3 fruit fly cellular contexts compared by ENCODE assay signal in the genomic region with DNA sequence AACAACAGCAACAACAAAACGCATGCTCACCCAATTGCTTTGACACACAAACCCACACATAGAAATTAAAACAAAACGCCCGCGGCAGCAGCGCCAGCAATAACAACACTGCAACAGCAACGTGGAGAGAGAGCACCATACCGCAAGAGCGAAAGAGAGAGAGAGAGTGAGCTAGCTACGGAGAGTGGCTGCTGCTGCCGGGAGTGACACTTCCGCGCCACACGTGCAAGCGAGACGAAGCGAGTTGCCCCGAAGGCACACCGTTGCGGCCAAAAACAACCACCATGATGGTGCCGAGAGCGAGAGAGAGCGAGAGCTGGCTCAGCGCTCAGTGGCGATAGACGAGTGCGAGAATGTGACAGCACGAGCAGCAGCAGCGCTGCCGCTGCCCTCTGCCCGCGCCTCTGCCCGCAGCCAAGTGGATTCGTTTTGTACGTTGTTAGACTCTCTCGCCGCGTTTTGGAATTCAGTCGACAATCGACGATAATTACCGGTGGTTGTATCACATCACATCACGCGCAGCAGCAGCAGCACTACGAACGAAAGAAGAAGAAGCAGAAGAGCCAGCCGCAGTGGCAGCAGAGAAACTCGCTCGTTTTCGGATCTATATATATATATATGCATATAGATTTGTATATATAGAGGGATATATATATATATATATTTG.
TF ChIP-seq lines count a peak whose summit lies in the region.

A gene (plus strand): TSS at position 467 of the 667 bp plus-strand sequence.

TF ChIP-seq in whole organism, embryonic, 481 proteins besides CTCF, POLR2A, EP300 and RAD21 (continued from another document and continues in another):
- peak; percentile 71 for TF ChIP-seq CoRest (tag; optimal IDR thresholded peaks at IDR 0.05; lab: Kevin White, UChicago)
- TF ChIP-seq Bgb (GFP tag; IDR thresholded peaks at IDR 0.05; lab: Robert Waterston, UW; ENCODE audit: partially characterized antibody) = peak; percentile 50; the same call in 1 of the 2 replicates
- TF ChIP-seq Atf6 (GFP tag; IDR thresholded peaks at IDR 0.05; lab: Robert Waterston, UW) = 0 out of 2 replicates have a peak, but pooled peaks have one; percentile 38
- peak; percentile 52 for TF ChIP-seq sens (GFP tag; lab: Kevin White, UChicago)
- TF ChIP-seq tll (GFP tag; optimal IDR thresholded peaks at IDR 0.05; lab: Kevin White, UChicago) = peak; percentile 41 to 67
- 0 out of 2 replicates have a peak, but pooled peaks have one; percentile 41 for TF ChIP-seq CG8765 (GFP tag; IDR thresholded peaks at IDR 0.05; lab: Robert Waterston, UW)
- TF ChIP-seq stc (GFP tag; IDR thresholded peaks at IDR 0.05; lab: Robert Waterston, UW) = no peak
- TF ChIP-seq CG32767 (GFP tag; IDR thresholded peaks at IDR 0.05; lab: Robert Waterston, UW) = no peak
- peak; percentile 82 for TF ChIP-seq Jarid2 (GFP tag; optimal IDR thresholded peaks at IDR 0.05; lab: Kevin White, UChicago)
- no peak for TF ChIP-seq Dip3 (GFP tag; optimal IDR thresholded peaks at IDR 0.05; lab: Kevin White, UChicago)
- TF ChIP-seq Max (GFP tag; optimal IDR thresholded peaks at IDR 0.05; lab: Kevin White, UChicago) = no peak
- TF ChIP-seq CG15696 (tag; optimal IDR thresholded peaks at IDR 0.05; lab: Kevin White, UChicago) = no peak
- TF ChIP-seq Hsf (GFP tag; optimal IDR thresholded peaks at IDR 0.05; lab: Kevin White, UChicago) = no peak
- peak; percentile 78 for TF ChIP-seq CG8924 (tag; optimal IDR thresholded peaks at IDR 0.05; lab: Kevin White, UChicago)
- peak; percentile 11 for TF ChIP-seq gsb-n (tag; optimal IDR thresholded peaks at IDR 0.05; lab: Kevin White, UChicago)
- no peak for TF ChIP-seq sim (GFP tag; IDR thresholded peaks at IDR 0.05; lab: Robert Waterston, UW)
- TF ChIP-seq crol (GFP tag; IDR thresholded peaks at IDR 0.05; lab: Robert Waterston, UW) = peak; percentile 94
- peak; percentile 88 for TF ChIP-seq Nf-YA (GFP tag; IDR thresholded peaks at IDR 0.05; lab: Robert Waterston, UW)
- TF ChIP-seq CG1024 (GFP tag; IDR thresholded peaks at IDR 0.05; lab: Robert Waterston, UW) = no peak
- TF ChIP-seq CG14860 (GFP tag; IDR thresholded peaks at IDR 0.05; lab: Robert Waterston, UW; ENCODE audit: partially characterized antibody) = no peak
- no peak for TF ChIP-seq Dfd (GFP tag; optimal IDR thresholded peaks at IDR 0.05; lab: Kevin White, UChicago)
- peak; percentile 100 for TF ChIP-seq Adf1 (GFP tag; IDR thresholded peaks at IDR 0.05; lab: Robert Waterston, UW)
- TF ChIP-seq Scr (GFP tag; IDR thresholded peaks at IDR 0.05; lab: Robert Waterston, UW; ENCODE audit: partially characterized antibody) = peak; percentile 29; the same call in 1 of the 2 replicates
- peak; percentile 28 for TF ChIP-seq HmgZ (tag; optimal IDR thresholded peaks at IDR 0.05; lab: Kevin White, UChicago)
- TF ChIP-seq trh (GFP tag; optimal IDR thresholded peaks at IDR 0.05; lab: Kevin White, UChicago) = no peak
- TF ChIP-seq bbx (GFP tag; IDR thresholded peaks at IDR 0.05; lab: Robert Waterston, UW; ENCODE audit: partially characterized antibody) = no peak
- TF ChIP-seq Rx (GFP tag; IDR thresholded peaks at IDR 0.05; lab: Robert Waterston, UW) = no peak
- no peak for TF ChIP-seq jumu (GFP tag; optimal IDR thresholded peaks at IDR 0.05; lab: Kevin White, UChicago)
- no peak for TF ChIP-seq CG17802 (tag; optimal IDR thresholded peaks at IDR 0.05; lab: Kevin White, UChicago)
- TF ChIP-seq CG3163 (GFP tag; optimal IDR thresholded peaks at IDR 0.05; lab: Kevin White, UChicago) = no peak
- 0 out of 3 replicates have a peak, but pooled peaks have one; percentile 16 for TF ChIP-seq HLH4C (GFP tag; IDR thresholded peaks at IDR 0.05; lab: Robert Waterston, UW; ENCODE audit: partially characterized antibody)
- no peak for TF ChIP-seq Hr39 (optimal IDR thresholded peaks at IDR 0.05; lab: Kevin White, UChicago)
- TF ChIP-seq bsh (GFP tag; optimal IDR thresholded peaks at IDR 0.05; lab: Kevin White, UChicago) = no peak
- peak; percentile 72 for TF ChIP-seq Deaf1 (tag; optimal IDR thresholded peaks at IDR 0.05; lab: Kevin White, UChicago)
- no peak for TF ChIP-seq CG7357 (GFP tag; IDR thresholded peaks at IDR 0.05; lab: Robert Waterston, UW)
- no peak for TF ChIP-seq btn (GFP tag; optimal IDR thresholded peaks at IDR 0.05; lab: Kevin White, UChicago)
- TF ChIP-seq insv (GFP tag; optimal IDR thresholded peaks at IDR 0.05; lab: Kevin White, UChicago) = peak in 1 of 2 experiments; percentile 39
- no peak for TF ChIP-seq CG4404 (GFP tag; IDR thresholded peaks at IDR 0.05; lab: Robert Waterston, UW)
- no peak for TF ChIP-seq NK7.1 (GFP tag; optimal IDR thresholded peaks at IDR 0.05; lab: Kevin White, UChicago)
- no peak for TF ChIP-seq Mrtf (GFP tag; IDR thresholded peaks at IDR 0.05; lab: Robert Waterston, UW)

TF ChIP-seq in whole organism, prepupa, 60 proteins besides CTCF, POLR2A, EP300 and RAD21 (continued from another document):
- no peak for TF ChIP-seq Sox102F (GFP tag; optimal IDR thresholded peaks at IDR 0.05; lab: Kevin White, UChicago)
- TF ChIP-seq dac (GFP tag; optimal IDR thresholded peaks at IDR 0.05; lab: Kevin White, UChicago) = peak; percentile 25
- TF ChIP-seq eg (GFP tag; IDR thresholded peaks at IDR 0.05; lab: Robert Waterston, UW) = peak; percentile 71
- TF ChIP-seq Eip78C (GFP tag; lab: Kevin White, UChicago) = peak; percentile 25
- no peak for TF ChIP-seq CG8319 (GFP tag; optimal IDR thresholded peaks at IDR 0.05; lab: Kevin White, UChicago)
- peak; percentile 46 for TF ChIP-seq CG1621 (tag; optimal IDR thresholded peaks at IDR 0.05; lab: Kevin White, UChicago)
- peak; percentile 53 for TF ChIP-seq Gug (GFP tag; IDR thresholded peaks at IDR 0.05; lab: Robert Waterston, UW)
- TF ChIP-seq net (GFP tag; optimal IDR thresholded peaks at IDR 0.05; lab: Kevin White, UChicago) = peak; percentile 7
- TF ChIP-seq CG6854 (GFP tag; optimal IDR thresholded peaks at IDR 0.05; lab: Kevin White, UChicago) = no peak
- TF ChIP-seq achi (GFP tag; optimal IDR thresholded peaks at IDR 0.05; lab: Kevin White, UChicago) = peak; percentile 13
- TF ChIP-seq CG34406 (GFP tag; optimal IDR thresholded peaks at IDR 0.05; lab: Kevin White, UChicago) = peak; percentile 14
- peak; percentile 12 for TF ChIP-seq CG3032 (tag; optimal IDR thresholded peaks at IDR 0.05; lab: Kevin White, UChicago)
- peak; percentile 52 to 53 for TF ChIP-seq ss (GFP tag; optimal IDR thresholded peaks at IDR 0.05; lab: Kevin White, UChicago)
- no peak for TF ChIP-seq CG4318 (GFP tag; optimal IDR thresholded peaks at IDR 0.05; lab: Kevin White, UChicago)
- TF ChIP-seq salr (GFP tag; optimal IDR thresholded peaks at IDR 0.05; lab: Kevin White, UChicago) = peak in 1 of 2 experiments; percentile 41
- peak; percentile 71 for TF ChIP-seq CG8119 (GFP tag; IDR thresholded peaks at IDR 0.05; lab: Robert Waterston, UW)
- peak; percentile 7 for TF ChIP-seq Eip75B (GFP tag; optimal IDR thresholded peaks at IDR 0.05; lab: Kevin White, UChicago)

TF ChIP-seq in whole organism, pupa, 21 proteins besides CTCF, POLR2A, EP300 and RAD21 (continued from another document):
- TF ChIP-seq CG14655 (GFP tag; optimal IDR thresholded peaks at IDR 0.05; lab: Kevin White, UChicago) = peak; percentile 29
